Fruit fly (Drosophila melanogaster): ENCODE results near the gene bru3.

The bru3 gene

DNA sequence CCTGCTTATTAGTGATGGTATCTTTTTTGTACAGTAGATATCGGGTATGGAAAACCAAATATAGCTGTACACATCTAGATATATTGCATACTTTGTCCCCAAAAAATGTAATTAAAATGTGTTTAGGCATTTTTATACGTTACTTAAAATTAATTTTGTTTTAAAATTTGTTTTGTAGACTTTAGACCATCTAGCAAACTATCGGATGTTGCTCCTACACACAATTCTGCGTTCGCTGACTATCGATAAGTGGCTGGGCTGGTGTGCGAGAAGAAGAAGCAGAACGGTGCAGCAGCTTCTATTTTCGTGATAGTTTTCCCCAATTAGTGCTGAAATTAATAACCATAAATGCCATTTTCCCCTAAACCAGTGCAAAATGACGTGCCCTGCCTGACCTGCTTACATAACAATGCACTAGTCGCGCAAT is 290.1 kb downstream of the bru3 start, which contains the start of the genes Vps36 and Liprin-beta (continued):
- TF ChIP-seq CG32767 (GFP tag; IDR thresholded peaks at IDR 0.05), result peak; percentile 80
- TF ChIP-seq luna (GFP tag; optimal IDR thresholded peaks at IDR 0.05), result peak; percentile 85
- TF ChIP-seq Abd-B (GFP tag; optimal IDR thresholded peaks at IDR 0.05), result peak; percentile 91
- peak; percentile 98 for TF ChIP-seq CG14860 (GFP tag; IDR thresholded peaks at IDR 0.05; ENCODE audit: partially characterized antibody)
- TF ChIP-seq CG4282 (GFP tag; optimal IDR thresholded peaks at IDR 0.05), result peak; percentile 53
- peak; percentile 85 for TF ChIP-seq CG1647 (GFP tag; optimal IDR thresholded peaks at IDR 0.05)
- TF ChIP-seq Adf1 (GFP tag; IDR thresholded peaks at IDR 0.05), result peak; percentile 70
- TF ChIP-seq jumu (GFP tag; optimal IDR thresholded peaks at IDR 0.05), result peak; percentile 92
- TF ChIP-seq pho (GFP tag; optimal IDR thresholded peaks at IDR 0.05), result peak; percentile 95
- TF ChIP-seq sens-2 (GFP tag; IDR thresholded peaks at IDR 0.05), result peak; percentile 13; the same call in 1 of the 2 replicates
- peak; percentile 77 for TF ChIP-seq CG8388 (GFP tag; optimal IDR thresholded peaks at IDR 0.05)
- TF ChIP-seq prd (optimal IDR thresholded peaks at IDR 0.05), result no peak
- TF ChIP-seq prd (GFP tag; IDR thresholded peaks at IDR 0.05), result peak; percentile 96
- TF ChIP-seq yki (optimal IDR thresholded peaks at IDR 0.05), result no peak
- TF ChIP-seq chm (GFP tag; IDR thresholded peaks at IDR 0.05), result 0 out of 2 replicates have a peak, but pooled peaks have one; percentile 32
- TF ChIP-seq Chrac-16 (GFP tag; optimal IDR thresholded peaks at IDR 0.05), result peak; percentile 94
- TF ChIP-seq CG11696 (GFP tag; IDR thresholded peaks at IDR 0.05), result no peak
- peak; percentile 48; the same call in 1 of the 2 replicates for TF ChIP-seq Doc2 (GFP tag; IDR thresholded peaks at IDR 0.05)
- peak; percentile 75 for TF ChIP-seq Meics (GFP tag; optimal IDR thresholded peaks at IDR 0.05)
- TF ChIP-seq CG7786 (GFP tag; optimal IDR thresholded peaks at IDR 0.05), result peak; percentile 89
- TF ChIP-seq CG34224 (GFP tag; IDR thresholded peaks at IDR 0.05; ENCODE audit: partially characterized antibody), result peak; percentile 88
- peak; percentile 70 for TF ChIP-seq p53 (GFP tag; optimal IDR thresholded peaks at IDR 0.05)
- TF ChIP-seq CG6791 (GFP tag; IDR thresholded peaks at IDR 0.05; ENCODE audit: partially characterized antibody), result peak; percentile 92
- TF ChIP-seq CG8478 (optimal IDR thresholded peaks at IDR 0.05), result no peak
- TF ChIP-seq gcm (GFP tag; optimal IDR thresholded peaks at IDR 0.05), result no peak
- no peak for TF ChIP-seq tio (GFP tag; optimal IDR thresholded peaks at IDR 0.05)
- TF ChIP-seq CG11695 (GFP tag; IDR thresholded peaks at IDR 0.05), result peak; percentile 69; the same call in 2 of the 3 replicates
- peak; percentile 50; the same call in 1 of the 2 replicates for TF ChIP-seq ro (GFP tag; IDR thresholded peaks at IDR 0.05)
- peak; percentile 72 for TF ChIP-seq cato (GFP tag; optimal IDR thresholded peaks at IDR 0.05; ENCODE audit: borderline replicate concordance)
- TF ChIP-seq CG15269 (tag; optimal IDR thresholded peaks at IDR 0.05), result no peak
- TF ChIP-seq CG9609 (GFP tag; optimal IDR thresholded peaks at IDR 0.05), result peak; percentile 92
- TF ChIP-seq CG8281 (tag; optimal IDR thresholded peaks at IDR 0.05), result peak; percentile 44
- TF ChIP-seq CG3838 (GFP tag; optimal IDR thresholded peaks at IDR 0.05), result peak; percentile 62
- TF ChIP-seq gcm2 (GFP tag; optimal IDR thresholded peaks at IDR 0.05), result peak; percentile 52
- TF ChIP-seq Atf3 (GFP tag; optimal IDR thresholded peaks at IDR 0.05), result peak; percentile 86
- peak; percentile 80 for TF ChIP-seq stwl (tag; optimal IDR thresholded peaks at IDR 0.05)
- TF ChIP-seq al (GFP tag; IDR thresholded peaks at IDR 0.05), result peak; percentile 86
- TF ChIP-seq CG4424 (GFP tag; optimal IDR thresholded peaks at IDR 0.05), result peak; percentile 89
- TF ChIP-seq NC2α (GFP tag; optimal IDR thresholded peaks at IDR 0.05), result peak; percentile 78
- no peak for TF ChIP-seq fru (optimal IDR thresholded peaks at IDR 0.05)
- no peak for TF ChIP-seq D19A (tag; optimal IDR thresholded peaks at IDR 0.05)
- no peak for TF ChIP-seq cg (GFP tag; optimal IDR thresholded peaks at IDR 0.05)
- no peak for TF ChIP-seq Vsx1 (GFP tag; optimal IDR thresholded peaks at IDR 0.05)
- TF ChIP-seq gsb (GFP tag; IDR thresholded peaks at IDR 0.05), result peak; percentile 62
- peak; percentile 15 for TF ChIP-seq CG10274 (GFP tag; optimal IDR thresholded peaks at IDR 0.05)
- peak; percentile 91 for TF ChIP-seq amos (GFP tag; IDR thresholded peaks at IDR 0.05; ENCODE audit: partially characterized antibody)
- 0 out of 3 replicates have a peak, but pooled peaks have one; percentile 62 for TF ChIP-seq CG2199 (GFP tag; IDR thresholded peaks at IDR 0.05)
- peak; percentile 85 for TF ChIP-seq CG11456 (GFP tag; IDR thresholded peaks at IDR 0.05)
- TF ChIP-seq bsh (GFP tag; optimal IDR thresholded peaks at IDR 0.05), result peak in 1 of 2 experiments; percentile 83
- peak; percentile 85 for TF ChIP-seq ssp (GFP tag; IDR thresholded peaks at IDR 0.05)
- TF ChIP-seq Ssrp (tag; optimal IDR thresholded peaks at IDR 0.05), result peak; percentile 88
- no peak for TF ChIP-seq CG12071 (GFP tag; optimal IDR thresholded peaks at IDR 0.05)

Data from whole organism, embryonic.